Fruit fly (Drosophila melanogaster): ENCODE results near the gene Fas2.

- TF ChIP-seq CG12768 (GFP tag; optimal IDR thresholded peaks at IDR 0.05), result no peak
- no peak for TF ChIP-seq tj (GFP tag; optimal IDR thresholded peaks at IDR 0.05)
- TF ChIP-seq pad (GFP tag; optimal IDR thresholded peaks at IDR 0.05), result no peak
- TF ChIP-seq ovo (GFP tag; optimal IDR thresholded peaks at IDR 0.05), result no peak
Observed at dm6 chrX:4100824-4101368, 105.0 kb downstream of the Fas2 start, which contains the start of the genes Cmtr1 and CG15375.

Measured in whole organism, adult.